Worm (Caenorhabditis elegans) whole organism, midembryonic: ENCODE results near the gene F46C5.1.

Experiments
- T22C8.4 ChIP-seq: fragments of 200-800 bp; sonication (Bioruptor generic); IDR thresholded peaks from 2 replicates; pipeline ENCODE4 v1.3.6; 2022; ENCODE audit warnings: missing genetic modification characterization, missing compliant biosample characterization
- ref-1 ChIP-seq: fragments of 200-800 bp; sonication (Bioruptor generic); conservative IDR thresholded peaks from 2 replicates; pipeline ENCODE4 v1.3.6; 2022; ENCODE audit warnings: missing genetic modification reagents, missing genetic modification characterization, missing compliant biosample characterization
- tab-1 ChIP-seq: fragments of 200-800 bp; sonication (Bioruptor generic); IDR thresholded peaks from 2 replicates; pipeline ENCODE4 v1.3.6; 2022; ENCODE audit warnings: missing genetic modification characterization, missing compliant biosample characterization
- ztf-23 ChIP-seq: fragments of 200-800 bp; sonication (Bioruptor generic); IDR thresholded peaks from 2 replicates; pipeline ENCODE4 v1.3.6; 2022; ENCODE audit warnings: missing genetic modification reagents, missing genetic modification characterization, missing compliant biosample characterization
- ztf-29 ChIP-seq: fragments of 200-800 bp; sonication (Bioruptor generic); IDR thresholded peaks from 2 replicates; pipeline ENCODE4 v1.3.6; 2022; ENCODE audit warnings: missing genetic modification reagents, missing genetic modification characterization, missing compliant biosample characterization

- no peak for TF ChIP-seq ztf-29 (GFP tag; lab: Robert Waterston, UW)
- TF ChIP-seq tab-1: no peak
- TF ChIP-seq ztf-23 (GFP tag; lab: Robert Waterston, UW): no peak
- no peak for TF ChIP-seq ref-1 (GFP tag; lab: Robert Waterston, UW)
- TF ChIP-seq T22C8.4 (GFP tag; lab: Robert Waterston, UW): no peak
These were observed 9.2 kb downstream of the F46C5.1 start for ce11 chrII:8811825-8812224.
